Fruit fly (Drosophila melanogaster) whole organism, embryonic: ENCODE results near the gene Osi17.

Source experiments
- Bdp1 ChIP-seq: fragments of 200-800 bp; sonication (Bioruptor generic); optimal IDR thresholded peaks from 3 replicates; lab custom pipeline; 2016; ENCODE audit warnings: missing biosample characterization, missing genetic modification characterization
- CG10274 ChIP-seq: fragments of 200-800 bp; sonication (Bioruptor generic); optimal IDR thresholded peaks from 3 replicates; lab custom pipeline; 2017; ENCODE audit warnings: missing biosample characterization, mild to moderate bottlenecking, missing genetic modification characterization
- CG10462 ChIP-seq: fragments of 200-800 bp; sonication (Bioruptor generic); optimal IDR thresholded peaks from 2 replicates; lab custom pipeline; 2016; ENCODE audit warnings: missing biosample characterization, missing genetic modification characterization
- CG12071 ChIP-seq: fragments of 200-800 bp; sonication (Bioruptor generic); optimal IDR thresholded peaks from 3 replicates; lab custom pipeline; 2018; ENCODE audit warnings: missing biosample characterization, mild to moderate bottlenecking, missing genetic modification characterization
- CG12769 ChIP-seq: fragments of 200-800 bp; sonication (Bioruptor generic); optimal IDR thresholded peaks from 2 replicates; lab custom pipeline; 2019; ENCODE audit warnings: missing biosample characterization, mild to moderate bottlenecking, missing genetic modification characterization, moderate library complexity
- CG2202 ChIP-seq: fragments of 200-800 bp; sonication (Bioruptor generic); optimal IDR thresholded peaks from 2 replicates; lab custom pipeline; 2018; ENCODE audit warnings: missing biosample characterization, mild to moderate bottlenecking, missing genetic modification characterization
- CG30020 ChIP-seq: fragments of 200-800 bp; optimal IDR thresholded peaks from 2 replicates; lab custom pipeline; 2019; ENCODE audit warnings: missing biosample characterization, mild to moderate bottlenecking, missing genetic modification characterization, moderate library complexity
- CG30431 ChIP-seq: fragments of 200-800 bp; sonication (Bioruptor generic); optimal IDR thresholded peaks from 2 replicates; lab custom pipeline; 2017; ENCODE audit warnings: missing biosample characterization, missing genetic modification characterization
- CG31224 ChIP-seq: fragments of 200-800 bp; sonication (Bioruptor generic); IDR thresholded peaks from 2 replicates; pipeline ENCODE4 v1.3.6; 2022; ENCODE audit warnings: missing biosample characterization, missing genetic modification characterization
- CG33557 ChIP-seq: fragments of 200-800 bp; sonication (Bioruptor generic); optimal IDR thresholded peaks from 2 replicates; lab custom pipeline; 2019; ENCODE audit warnings: missing biosample characterization, mild to moderate bottlenecking, missing genetic modification characterization, moderate library complexity
- CG3838 ChIP-seq: fragments of 200-800 bp; sonication (Bioruptor generic); optimal IDR thresholded peaks from 3 replicates; lab custom pipeline; 2016; ENCODE audit warnings: missing biosample characterization, missing genetic modification characterization
- CG3995 ChIP-seq: fragments of 200-800 bp; sonication (Bioruptor generic); optimal IDR thresholded peaks from 3 replicates; lab custom pipeline; 2016; ENCODE audit warnings: missing biosample characterization, missing genetic modification characterization
- CG6791 ChIP-seq: fragments of 200-800 bp; sonication (Bioruptor generic); IDR thresholded peaks from 3 replicates; pipeline ENCODE4 v1.3.6; 2022; ENCODE audit warnings: missing biosample characterization, missing genetic modification characterization; ENCODE audit not compliant: partially characterized antibody
- CG6813 ChIP-seq: fragments of 200-800 bp; sonication (Bioruptor generic); optimal IDR thresholded peaks from 2 replicates; lab custom pipeline; 2017; ENCODE audit warnings: missing biosample characterization, missing genetic modification characterization, mild to moderate bottlenecking, moderate library complexity, missing genetic modification reagents
- CG7928 ChIP-seq: fragments of 200-800 bp; sonication (Bioruptor generic); optimal IDR thresholded peaks from 2 replicates; lab custom pipeline; 2017; ENCODE audit warnings: missing biosample characterization, mild to moderate bottlenecking, missing genetic modification characterization
- CG8089 ChIP-seq: fragments of 200-800 bp; sonication (Bioruptor generic); optimal IDR thresholded peaks from 3 replicates; lab custom pipeline; 2016; ENCODE audit warnings: missing biosample characterization, missing genetic modification characterization
- CG8924 ChIP-seq: fragments of 200-800 bp; optimal IDR thresholded peaks from 3 replicates; lab custom pipeline; 2019; ENCODE audit warnings: missing biosample characterization, mild to moderate bottlenecking, missing genetic modification characterization, moderate library complexity
- CG9215 ChIP-seq: fragments of 200-800 bp; sonication (Bioruptor generic); IDR thresholded peaks from 2 replicates; pipeline ENCODE4 v1.3.6; 2022; ENCODE audit warnings: missing biosample characterization, missing genetic modification characterization
- CG9437 ChIP-seq: fragments of 200-800 bp; sonication (Bioruptor generic); optimal IDR thresholded peaks from 2 replicates; lab custom pipeline; 2018; ENCODE audit warnings: missing biosample characterization, mild to moderate bottlenecking, missing genetic modification characterization
- CG9876 ChIP-seq: fragments of 200-800 bp; sonication (Bioruptor generic); optimal IDR thresholded peaks from 2 replicates; lab custom pipeline; 2016; ENCODE audit warnings: missing biosample characterization, missing genetic modification characterization
- Dad ChIP-seq: fragments of 200-800 bp; sonication (Bioruptor generic); optimal IDR thresholded peaks from 3 replicates; lab custom pipeline; 2016; ENCODE audit warnings: missing biosample characterization, missing genetic modification characterization
- Dref ChIP-seq: fragments of 200-800 bp; sonication (Bioruptor generic); IDR thresholded peaks from 2 replicates; pipeline ENCODE4 v1.3.6; 2022; ENCODE audit warnings: missing biosample characterization, missing genetic modification characterization
- Ets65A ChIP-seq: fragments of 200-800 bp; sonication (Bioruptor generic); peaks from one replicate; lab custom pipeline; 2016; ENCODE audit warnings: missing biosample characterization, missing genetic modification characterization
- Ets97D ChIP-seq: fragments of 200-800 bp; sonication (Bioruptor generic); optimal IDR thresholded peaks from 3 replicates; lab custom pipeline; 2016; ENCODE audit warnings: missing biosample characterization, missing genetic modification characterization
- HLH54F ChIP-seq: fragments of 200-800 bp; sonication (Bioruptor generic); optimal IDR thresholded peaks from 3 replicates; lab custom pipeline; 2016; ENCODE audit warnings: missing biosample characterization, missing genetic modification characterization
- Lhr ChIP-seq: fragments of 200-800 bp; sonication (Bioruptor generic); optimal IDR thresholded peaks from 3 replicates; lab custom pipeline; 2017; ENCODE audit warnings: mild to moderate bottlenecking, missing biosample characterization, missing genetic modification reagents, missing genetic modification characterization
- bbx ChIP-seq: fragments of 200-800 bp; sonication (Bioruptor generic); IDR thresholded peaks from 2 replicates; pipeline ENCODE4 v1.3.6; 2022; ENCODE audit warnings: missing biosample characterization, missing genetic modification characterization; ENCODE audit not compliant: partially characterized antibody
- bowl ChIP-seq: fragments of 200-800 bp; sonication (Bioruptor generic); IDR thresholded peaks from 2 replicates; pipeline ENCODE4 v1.3.6; 2022; ENCODE audit warnings: missing biosample characterization, missing genetic modification characterization
- caup ChIP-seq: fragments of 200-800 bp; sonication (Bioruptor generic); optimal IDR thresholded peaks from 3 replicates; lab custom pipeline; 2017; ENCODE audit warnings: missing biosample characterization, mild to moderate bottlenecking, missing genetic modification characterization, moderate library complexity; ENCODE audit not compliant: severe bottlenecking
- dan ChIP-seq: fragments of 200-800 bp; sonication (Bioruptor generic); IDR thresholded peaks from 2 replicates; pipeline ENCODE4 v1.3.6; 2022; ENCODE audit warnings: missing biosample characterization, missing genetic modification characterization
- dati ChIP-seq: fragments of 200-800 bp; sonication (Bioruptor generic); IDR thresholded peaks from 2 replicates; pipeline ENCODE4 v1.3.6; 2022; ENCODE audit warnings: missing biosample characterization, missing genetic modification characterization
- fd102C ChIP-seq: fragments of 200-800 bp; sonication (Bioruptor generic); optimal IDR thresholded peaks from 2 replicates; lab custom pipeline; 2018; ENCODE audit warnings: missing biosample characterization, mild to moderate bottlenecking, missing genetic modification characterization, moderate library complexity
- fd96Cb ChIP-seq: fragments of 200-800 bp; sonication (Bioruptor generic); optimal IDR thresholded peaks from 2 replicates; lab custom pipeline; 2018; ENCODE audit warnings: missing biosample characterization, mild to moderate bottlenecking, missing genetic modification characterization, moderate library complexity
- ftz-f1 ChIP-seq: fragments of 200-800 bp; sonication (Bioruptor generic); optimal IDR thresholded peaks from 2 replicates; lab custom pipeline; 2016; ENCODE audit warnings: missing biosample characterization, missing genetic modification characterization
- gro ChIP-seq: fragments of 200-800 bp; sonication (Bioruptor generic); optimal IDR thresholded peaks from 2 replicates; lab custom pipeline; 2016; ENCODE audit warnings: missing biosample characterization, missing genetic modification characterization
- gsb ChIP-seq: fragments of 200-800 bp; sonication (Bioruptor generic); IDR thresholded peaks from 2 replicates; pipeline ENCODE4 v1.3.6; 2022; ENCODE audit warnings: missing biosample characterization, missing genetic modification characterization
- hb ChIP-seq: fragments of 200-800 bp; sonication (Bioruptor generic); IDR thresholded peaks from 3 replicates; pipeline ENCODE4 v1.3.6; 2022; ENCODE audit warnings: missing biosample characterization, missing genetic modification characterization; ENCODE audit not compliant: partially characterized antibody
- hkb ChIP-seq, 2 experiments: fragments of 200-800 bp in 1 of 2; fragments of >200 bp in 1 of 2; sonication (Bioruptor generic) in 1 of 2; IDR thresholded peaks in 1 of 2; optimal IDR thresholded peaks in 1 of 2; 2 replicates each; pipeline versions ENCODE4 v1.3.6 to Lab custom; 2017 to 2022; ENCODE audit warnings: missing biosample characterization in 1 of 2, missing genetic modification characterization in 1 of 2
- klu ChIP-seq: fragments of 200-800 bp; sonication (Bioruptor generic); IDR thresholded peaks from 2 replicates; pipeline ENCODE4 v1.3.6; 2022; ENCODE audit warnings: missing biosample characterization, missing genetic modification characterization
- pho ChIP-seq: fragments of 200-800 bp; sonication (Bioruptor generic); optimal IDR thresholded peaks from 2 replicates; lab custom pipeline; 2016; ENCODE audit warnings: missing biosample characterization, missing genetic modification characterization
- pita ChIP-seq: fragments of 200-800 bp; sonication (Bioruptor generic); optimal IDR thresholded peaks from 2 replicates; lab custom pipeline; 2017; ENCODE audit warnings: missing biosample characterization, mild to moderate bottlenecking, missing genetic modification characterization
- prd ChIP-seq, 3 experiments: fragments of >200 bp in 2 of 3; fragments of 200-800 bp in 1 of 3; sonication (Bioruptor generic) in 1 of 3; optimal IDR thresholded peaks in 2 of 3; IDR thresholded peaks in 1 of 3; 2 replicates in 2 of 3; 3 replicates in 1 of 3; pipeline versions ENCODE4 v1.3.6 to Lab custom; 2017 to 2022; ENCODE audit warnings: missing biosample characterization in 1 of 3, missing genetic modification characterization in 1 of 3
- seq ChIP-seq: fragments of 200-800 bp; sonication (Bioruptor generic); IDR thresholded peaks from 2 replicates; pipeline ENCODE4 v1.3.6; 2022; ENCODE audit warnings: missing biosample characterization, missing genetic modification characterization
- slou ChIP-seq: fragments of 200-800 bp; sonication (Bioruptor generic); optimal IDR thresholded peaks from 3 replicates; lab custom pipeline; 2016; ENCODE audit warnings: missing biosample characterization, missing genetic modification characterization
- sr ChIP-seq: fragments of 200-800 bp; sonication (Bioruptor generic); IDR thresholded peaks from 3 replicates; pipeline ENCODE4 v1.3.6; 2022; ENCODE audit warnings: missing biosample characterization, missing genetic modification characterization
- ssp ChIP-seq: fragments of 200-800 bp; sonication (Bioruptor generic); IDR thresholded peaks from 2 replicates; pipeline ENCODE4 v1.3.6; 2022; ENCODE audit warnings: missing biosample characterization, missing genetic modification characterization
- sug ChIP-seq: fragments of 200-800 bp; optimal IDR thresholded peaks from 2 replicates; lab custom pipeline; 2019; ENCODE audit warnings: missing biosample characterization, mild to moderate bottlenecking, missing genetic modification characterization, moderate library complexity
- tll ChIP-seq, 2 experiments: fragments of 200-800 bp in 1 of 2; fragments of >200 bp in 1 of 2; sonication (Bioruptor generic) in 1 of 2; optimal IDR thresholded peaks; 2 replicates each; lab custom pipeline; 2017 to 2019; ENCODE audit warnings: missing biosample characterization in 2 of 2, missing genetic modification characterization in 2 of 2, mild to moderate bottlenecking in 1 of 2, moderate library complexity in 1 of 2
- tna ChIP-seq: fragments of 200-800 bp; sonication (Bioruptor generic); IDR thresholded peaks from 2 replicates; pipeline ENCODE4 v1.3.6; 2022; ENCODE audit warnings: missing biosample characterization, missing genetic modification characterization; ENCODE audit not compliant: partially characterized antibody
- trh ChIP-seq: fragments of 200-800 bp; sonication (Bioruptor generic); optimal IDR thresholded peaks from 2 replicates; lab custom pipeline; 2016; ENCODE audit warnings: missing biosample characterization, missing genetic modification characterization

Osi17 gene

dm6 chr3R:6368100-6368499 is 56.5 kb downstream of the Osi17 start, which contains the start of gene CG42724 (continued):
- TF ChIP-seq CG3995 (GFP tag; lab: Kevin White, UChicago), result peak; percentile 92
- TF ChIP-seq CG3838 (GFP tag; lab: Kevin White, UChicago), result no peak
- no peak for TF ChIP-seq tna (GFP tag; lab: Robert Waterston, UW)
- peak; percentile 74 for TF ChIP-seq pho (GFP tag; lab: Kevin White, UChicago)
- peak; percentile 26 for TF ChIP-seq slou (GFP tag; lab: Kevin White, UChicago)
- no peak for TF ChIP-seq hb (GFP tag; lab: Robert Waterston, UW)
- no peak for TF ChIP-seq bbx (GFP tag; lab: Robert Waterston, UW)
- TF ChIP-seq gsb, result peak; percentile 43; the same call in 1 of the 2 replicates
- peak; percentile 44 for TF ChIP-seq CG30020 (tag; lab: Kevin White, UChicago)
- TF ChIP-seq gro, result peak; percentile 80
- no peak for TF ChIP-seq dati (GFP tag; lab: Robert Waterston, UW)
- no peak for TF ChIP-seq CG33557 (GFP tag; lab: Kevin White, UChicago)
- TF ChIP-seq CG8924, result no peak
- TF ChIP-seq Dref, result peak; percentile 79
- peak; percentile 42 for TF ChIP-seq hkb (optimal IDR thresholded peaks at IDR 0.05; lab: Kevin White, UChicago)
- no peak for TF ChIP-seq hkb (GFP tag; IDR thresholded peaks at IDR 0.05; lab: Robert Waterston, UW)
- peak; percentile 98 for TF ChIP-seq Ets65A (GFP tag; lab: Kevin White, UChicago)
- TF ChIP-seq Lhr (GFP tag; lab: Kevin White, UChicago), result peak; percentile 79
- TF ChIP-seq bowl, result no peak
- no peak for TF ChIP-seq CG10462 (GFP tag; lab: Kevin White, UChicago)
- TF ChIP-seq CG6813 (GFP tag; lab: Kevin White, UChicago), result no peak
- 0 out of 3 replicates have a peak, but pooled peaks have one; percentile 43 for TF ChIP-seq CG6791
- TF ChIP-seq CG31224 (GFP tag; lab: Robert Waterston, UW), result 0 out of 2 replicates have a peak, but pooled peaks have one; percentile 30
- no peak for TF ChIP-seq fd96Cb (tag; lab: Kevin White, UChicago)
- TF ChIP-seq CG7928 (GFP tag; lab: Kevin White, UChicago), result peak; percentile 29
- no peak for TF ChIP-seq CG12071
- peak; percentile 46 for TF ChIP-seq CG8089 (GFP tag; lab: Kevin White, UChicago)
- peak; percentile 49 for TF ChIP-seq Bdp1
- TF ChIP-seq dan (GFP tag; lab: Robert Waterston, UW), result no peak
- TF ChIP-seq CG2202 (tag; lab: Kevin White, UChicago), result no peak
- no peak for TF ChIP-seq CG12769 (tag; lab: Kevin White, UChicago)
- TF ChIP-seq CG10274 (GFP tag; lab: Kevin White, UChicago), result no peak
- TF ChIP-seq CG9215 (GFP tag; lab: Robert Waterston, UW), result 0 out of 2 replicates have a peak, but pooled peaks have one; percentile 43
- no peak for TF ChIP-seq prd (optimal IDR thresholded peaks at IDR 0.05; lab: Kevin White, UChicago)
- TF ChIP-seq prd (GFP tag; IDR thresholded peaks at IDR 0.05; lab: Robert Waterston, UW), result peak; percentile 78
- TF ChIP-seq CG9437 (GFP tag; lab: Kevin White, UChicago), result no peak
- peak; percentile 55 for TF ChIP-seq Dad (GFP tag; lab: Kevin White, UChicago)
- peak; percentile 75 for TF ChIP-seq CG9876
- no peak for TF ChIP-seq pita (GFP tag; lab: Kevin White, UChicago)
- peak; percentile 33 for TF ChIP-seq ssp (GFP tag; lab: Robert Waterston, UW)
- TF ChIP-seq CG30431 (GFP tag; lab: Kevin White, UChicago), result peak; percentile 56
- TF ChIP-seq seq, result no peak; the same call in 1 of the 2 replicates
- TF ChIP-seq fd102C (GFP tag; lab: Kevin White, UChicago), result no peak
- TF ChIP-seq tll (GFP tag; optimal IDR thresholded peaks at IDR 0.05; lab: Kevin White, UChicago), result no peak
- peak; percentile 80 for TF ChIP-seq Ets97D (GFP tag; lab: Kevin White, UChicago)
- TF ChIP-seq sr (GFP tag; lab: Robert Waterston, UW), result no peak
- peak; percentile 81 for TF ChIP-seq HLH54F
- peak; percentile 26 for TF ChIP-seq trh (GFP tag; lab: Kevin White, UChicago)
- peak; percentile 21; the same call in 1 of the 2 replicates for TF ChIP-seq klu (GFP tag; lab: Robert Waterston, UW)
- TF ChIP-seq caup, result no peak
- TF ChIP-seq ftz-f1 (GFP tag; lab: Kevin White, UChicago), result no peak
- TF ChIP-seq sug (tag; lab: Kevin White, UChicago), result no peak
